Fruit fly (Drosophila melanogaster): ENCODE results near the gene CG44532.

CG44532 gene

DNA sequence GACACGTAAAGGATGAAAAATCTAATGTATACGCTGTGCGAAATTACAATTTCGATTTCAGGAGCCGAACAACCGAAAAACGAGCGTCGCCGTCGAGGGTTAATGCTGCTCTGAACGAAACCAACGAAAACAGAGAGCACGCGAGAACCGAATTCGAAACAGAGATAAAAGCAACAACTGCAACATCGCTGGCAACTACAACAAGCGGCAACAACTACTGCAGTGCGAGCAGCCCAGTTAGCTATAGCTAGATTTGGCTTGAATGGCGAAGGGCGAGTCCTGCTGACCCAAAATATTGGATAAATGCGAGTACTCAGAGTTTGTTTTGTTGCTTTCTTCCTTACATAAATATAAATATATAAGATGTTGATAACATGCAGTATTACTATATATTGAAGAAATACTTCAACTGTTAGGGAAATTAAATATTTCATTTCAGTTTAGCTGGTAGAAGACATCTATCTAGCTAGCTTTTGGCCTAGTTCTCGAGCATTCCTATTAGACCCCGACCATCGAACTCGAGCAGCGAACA lies 26.9 kb upstream of the CG44532 start, which contains the start of gene fend (continued):
- TF ChIP-seq CG18764 (GFP tag; optimal IDR thresholded peaks at IDR 0.05) (no peak), prd (optimal IDR thresholded peaks at IDR 0.05) (no peak), prd (GFP tag; IDR thresholded peaks at IDR 0.05) (peak; percentile 27; the same call in 1 of the 3 replicates), bsh (GFP tag; optimal IDR thresholded peaks at IDR 0.05) (peak in 1 of 2 experiments; percentile 32), HLHmδ (GFP tag; optimal IDR thresholded peaks at IDR 0.05) (no peak), CG7271 (tag; optimal IDR thresholded peaks at IDR 0.05) (no peak), en (GFP tag; optimal IDR thresholded peaks at IDR 0.05) (no peak), CG4707 (GFP tag; optimal IDR thresholded peaks at IDR 0.05) (no peak), p53 (GFP tag; optimal IDR thresholded peaks at IDR 0.05) (no peak), eyg (GFP tag; optimal IDR thresholded peaks at IDR 0.05) (no peak), CG3281 (GFP tag; optimal IDR thresholded peaks at IDR 0.05) (peak; percentile 38), pho (GFP tag; optimal IDR thresholded peaks at IDR 0.05) (no peak), CG3065 (GFP tag; optimal IDR thresholded peaks at IDR 0.05) (no peak), unpg (GFP tag; optimal IDR thresholded peaks at IDR 0.05) (peak; percentile 10), CG42726 (GFP tag; IDR thresholded peaks at IDR 0.05; ENCODE audit: partially characterized antibody) (no peak), HHEX (GFP tag; optimal IDR thresholded peaks at IDR 0.05) (no peak), CoRest (tag; optimal IDR thresholded peaks at IDR 0.05) (peak; percentile 60), CkIIα-i1 (GFP tag; IDR thresholded peaks at IDR 0.05) (no peak), tap (tag; optimal IDR thresholded peaks at IDR 0.05) (peak; percentile 45), YL-1 (GFP tag; optimal IDR thresholded peaks at IDR 0.05) (no peak), usp (GFP tag; optimal IDR thresholded peaks at IDR 0.05) (no peak), bcd (GFP tag; optimal IDR thresholded peaks at IDR 0.05) (peak; percentile 48), CG30403 (GFP tag; optimal IDR thresholded peaks at IDR 0.05) (peak; percentile 52), C15 (GFP tag; IDR thresholded peaks at IDR 0.05) (no peak), nerfin-2 (GFP tag; IDR thresholded peaks at IDR 0.05; ENCODE audit: partially characterized antibody) (no peak), Hsf (GFP tag; optimal IDR thresholded peaks at IDR 0.05) (peak; percentile 4), CG10274 (GFP tag; optimal IDR thresholded peaks at IDR 0.05) (no peak), slbo (GFP tag; IDR thresholded peaks at IDR 0.05) (no peak), Hmr (GFP tag; optimal IDR thresholded peaks at IDR 0.05) (peak; percentile 48), CG9727 (GFP tag; optimal IDR thresholded peaks at IDR 0.05) (peak; percentile 43), Aef1 (GFP tag; IDR thresholded peaks at IDR 0.05) (peak; percentile 33; the same call in 2 of the 3 replicates), CG10959 (GFP tag; IDR thresholded peaks at IDR 0.05) (peak; percentile 77), pnt (GFP tag; optimal IDR thresholded peaks at IDR 0.05) (no peak), pzg (GFP tag; optimal IDR thresholded peaks at IDR 0.05) (no peak), Xbp1 (GFP tag; optimal IDR thresholded peaks at IDR 0.05) (no peak), Ets65A (GFP tag) (no peak), CG3995 (GFP tag; optimal IDR thresholded peaks at IDR 0.05) (no peak), ems (GFP tag; optimal IDR thresholded peaks at IDR 0.05) (no peak), CG11504 (tag; optimal IDR thresholded peaks at IDR 0.05) (peak; percentile 73), toy (GFP tag; IDR thresholded peaks at IDR 0.05) (no peak), maf-S (GFP tag; optimal IDR thresholded peaks at IDR 0.05) (no peak), Poxn (GFP tag; IDR thresholded peaks at IDR 0.05) (no peak), CG3163 (GFP tag; optimal IDR thresholded peaks at IDR 0.05) (no peak), al (GFP tag; IDR thresholded peaks at IDR 0.05) (no peak), ac (GFP tag; optimal IDR thresholded peaks at IDR 0.05) (no peak), klu (GFP tag; IDR thresholded peaks at IDR 0.05) (no peak), cas (GFP tag; IDR thresholded peaks at IDR 0.05) (no peak), Mes4 (GFP tag; optimal IDR thresholded peaks at IDR 0.05) (no peak), fd3F (GFP tag; optimal IDR thresholded peaks at IDR 0.05) (no peak), CG4730 (GFP tag; IDR thresholded peaks at IDR 0.05) (no peak), btn (GFP tag; optimal IDR thresholded peaks at IDR 0.05) (no peak), cato (GFP tag; optimal IDR thresholded peaks at IDR 0.05; ENCODE audit: borderline replicate concordance) (no peak)
